Worm (Caenorhabditis elegans): ENCODE measurements around the gene egl-47.

- TF ChIP-seq ZK546.5 (tag; optimal IDR thresholded peaks at IDR 0.05) (no peak), gmeb-1 (tag; optimal IDR thresholded peaks at IDR 0.05) (no peak), snpc-4 (tag; optimal IDR thresholded peaks at IDR 0.05) (no peak), R02D3.7 (tag; optimal IDR thresholded peaks at IDR 0.05) (no peak), ztf-11 (tag; optimal IDR thresholded peaks at IDR 0.05) (no peak), unc-62 (GFP tag; optimal IDR thresholded peaks at IDR 0.05) (no peak), fos-1 (tag; optimal IDR thresholded peaks at IDR 0.05) (no peak), unc-39 (tag; optimal IDR thresholded peaks at IDR 0.05) (no peak), lin-39 (tag; optimal IDR thresholded peaks at IDR 0.05) (no peak)
Observed at ce11 chrV:9868311-9868710, 31.1 kb upstream of the egl-47 start, which contains the start of gene srab-17.

Data from whole organism, L2 larva.